Worm (Caenorhabditis elegans) whole organism, early embryonic: ENCODE measurements around the gene ZC21.10.

ENCODE experiments used
- B0310.2 ChIP-seq: sonication (generic microtip); optimal IDR thresholded peaks from 2 replicates; lab custom pipeline; 2016; ENCODE audit warnings: mild to moderate bottlenecking, missing genetic modification characterization, missing compliant biosample characterization
- F13C5.2 ChIP-seq: sonication (generic microtip); optimal IDR thresholded peaks from 2 replicates; lab custom pipeline; 2017; ENCODE audit warnings: mild to moderate bottlenecking, missing genetic modification characterization, inconsistent platforms, missing compliant biosample characterization
- aly-1 ChIP-seq: sonication (generic microtip); optimal IDR thresholded peaks from 2 replicates; lab custom pipeline; 2016; ENCODE audit warnings: missing genetic modification characterization, missing compliant biosample characterization
- ama-1 ChIP-seq: fragments of 150-350 bp; optimal IDR thresholded peaks from 2 replicates; lab custom pipeline; 2014
- ceh-13 ChIP-seq: fragments of 200-800 bp; sonication (Bioruptor generic); optimal IDR thresholded peaks from 2 replicates; lab custom pipeline; 2018; ENCODE audit warnings: mild to moderate bottlenecking, missing genetic modification characterization, missing compliant biosample characterization
- ceh-36 ChIP-seq: sonication (generic microtip); optimal IDR thresholded peaks from 2 replicates; lab custom pipeline; 2016; ENCODE audit warnings: missing genetic modification characterization, inconsistent platforms, missing compliant biosample characterization
- ets-7 ChIP-seq: sonication (generic microtip); optimal IDR thresholded peaks from 2 replicates; lab custom pipeline; 2016; ENCODE audit warnings: missing genotype, missing genetic modification characterization, missing compliant biosample characterization
- flt-1 ChIP-seq: fragments of 200-800 bp; sonication (Bioruptor generic); IDR thresholded peaks from 2 replicates; pipeline ENCODE4 v1.3.6; 2022; ENCODE audit warnings: missing genetic modification characterization, missing compliant biosample characterization
- hmbx-1 ChIP-seq: sonication (generic microtip); optimal IDR thresholded peaks from 2 replicates; lab custom pipeline; 2016; ENCODE audit warnings: mild to moderate bottlenecking, missing genetic modification characterization, missing compliant biosample characterization
- hmg-4 ChIP-seq: fragments of 200-800 bp; sonication (Bioruptor generic); optimal IDR thresholded peaks from 2 replicates; lab custom pipeline; 2018; ENCODE audit warnings: mild to moderate bottlenecking, missing genetic modification characterization, missing compliant biosample characterization
- hnd-1 ChIP-seq: sonication (generic microtip); optimal IDR thresholded peaks from 2 replicates; lab custom pipeline; 2016; ENCODE audit warnings: missing genetic modification characterization, missing compliant biosample characterization
- pes-1 ChIP-seq: fragments of 200-800 bp; sonication (Bioruptor generic); IDR thresholded peaks from 2 replicates; pipeline ENCODE4 v1.3.6; 2022; ENCODE audit warnings: missing genetic modification reagents, missing genetic modification characterization, missing compliant biosample characterization
- scrt-1 ChIP-seq: fragments of 200-800 bp; sonication (Bioruptor generic); IDR thresholded peaks from 2 replicates; pipeline ENCODE4 v1.3.6; 2022; ENCODE audit warnings: missing genetic modification characterization, missing compliant biosample characterization
- sea-1 ChIP-seq: fragments of 200-800 bp; sonication (Bioruptor generic); conservative IDR thresholded peaks from 2 replicates; pipeline ENCODE4 v1.3.6; 2022; ENCODE audit warnings: missing genetic modification characterization, missing compliant biosample characterization
- tbx-11 ChIP-seq: fragments of 200-800 bp; sonication (Bioruptor generic); IDR thresholded peaks from 2 replicates; pipeline ENCODE4 v1.3.6; 2022; ENCODE audit warnings: missing genetic modification characterization, missing compliant biosample characterization
- tbx-37 ChIP-seq: fragments of 200-800 bp; sonication (Bioruptor generic); conservative IDR thresholded peaks from 2 replicates; pipeline ENCODE4 v1.3.6; 2022; ENCODE audit warnings: missing genetic modification reagents, missing genetic modification characterization, missing compliant biosample characterization
- tra-4 ChIP-seq: sonication (generic microtip); optimal IDR thresholded peaks from 2 replicates; lab custom pipeline; 2017; ENCODE audit warnings: missing genetic modification characterization, missing compliant biosample characterization

The ZC21.10 gene

DNA sequence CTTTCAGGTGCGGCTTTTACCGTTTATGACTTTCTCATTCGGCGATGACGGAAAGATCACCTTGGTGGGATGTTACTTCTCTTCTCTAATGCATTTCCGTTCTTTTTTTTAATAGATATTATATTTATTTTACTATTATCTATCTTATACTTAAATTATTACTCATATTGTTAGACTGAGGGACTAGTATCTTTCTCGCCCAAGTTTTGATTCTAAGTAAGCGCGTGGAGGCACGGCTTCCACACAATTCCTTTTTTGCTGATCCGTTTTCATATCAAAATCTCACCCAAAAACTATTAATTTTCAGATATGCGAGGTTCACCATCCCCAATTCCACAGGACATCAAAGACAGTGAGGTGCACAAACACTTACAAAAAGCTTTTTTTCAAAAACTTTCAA lies at the start of gene ZC21.10:
TSS of gene ZC21.10 (plus strand) at position 301 of the 400 bp plus-strand sequence.
- no peak for TF ChIP-seq hnd-1
- no peak for TF ChIP-seq tbx-11 (GFP tag; lab: Robert Waterston, UW)
- TF ChIP-seq hmg-4 (GFP tag; lab: Kevin White, UChicago), result no peak
- TF ChIP-seq scrt-1 (GFP tag; lab: Robert Waterston, UW), result no peak
- no peak for TF ChIP-seq flt-1 (GFP tag; lab: Robert Waterston, UW)
- no peak for TF ChIP-seq ceh-36 (tag; lab: Kevin White, UChicago)
- no peak for TF ChIP-seq F13C5.2 (tag; lab: Kevin White, UChicago)
- TF ChIP-seq ceh-13 (GFP tag; lab: Kevin White, UChicago), result no peak
- no peak for TF ChIP-seq tbx-37 (GFP tag; lab: Robert Waterston, UW)
- TF ChIP-seq sea-1 (GFP tag; lab: Robert Waterston, UW), result no peak
- TF ChIP-seq B0310.2 (tag; lab: Kevin White, UChicago), result no peak
- no peak for TF ChIP-seq pes-1 (GFP tag; lab: Robert Waterston, UW)
- TF ChIP-seq tra-4 (tag; lab: Kevin White, UChicago), result no peak
- TF ChIP-seq aly-1 (tag; lab: Kevin White, UChicago), result no peak
- TF ChIP-seq ets-7 (tag; lab: Kevin White, UChicago), result no peak
- TF ChIP-seq hmbx-1 (tag; lab: Kevin White, UChicago), result no peak

DNA sequence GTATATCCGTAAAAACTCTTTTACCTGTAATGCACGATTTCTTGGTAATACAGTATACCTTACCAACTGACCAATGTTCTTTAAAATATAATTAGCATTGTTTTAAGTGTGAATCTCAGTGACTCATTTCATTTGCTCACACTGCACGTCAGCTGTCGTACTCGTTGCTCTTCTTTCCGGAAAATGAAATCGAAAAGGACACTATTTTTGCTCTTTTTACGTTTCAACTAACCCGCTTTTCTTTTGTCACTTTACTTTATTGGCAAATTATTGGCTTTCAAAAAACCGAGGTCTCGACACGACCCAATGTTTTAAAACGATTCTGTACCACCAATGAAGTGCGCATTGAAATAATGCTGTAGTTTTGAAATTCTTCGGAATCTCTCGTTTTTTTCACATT lies 49.5 kb upstream of the ZC21.10 start, which contains the start of gene F42H10.6:
TSS of gene F42H10.6 (minus strand) at position 101 of the 400 bp plus-strand sequence.
- TF ChIP-seq sea-1 (GFP tag; lab: Robert Waterston, UW) (no peak), hmg-4 (GFP tag; lab: Kevin White, UChicago) (no peak), ets-7 (tag; lab: Kevin White, UChicago) (no peak), tbx-11 (GFP tag; lab: Robert Waterston, UW) (no peak), hmbx-1 (tag; lab: Kevin White, UChicago) (no peak), tra-4 (tag; lab: Kevin White, UChicago) (no peak), tbx-37 (GFP tag; lab: Robert Waterston, UW) (no peak), aly-1 (tag; lab: Kevin White, UChicago) (no peak), flt-1 (GFP tag; lab: Robert Waterston, UW) (no peak), ceh-36 (tag; lab: Kevin White, UChicago) (no peak), B0310.2 (tag; lab: Kevin White, UChicago) (no peak)

DNA sequence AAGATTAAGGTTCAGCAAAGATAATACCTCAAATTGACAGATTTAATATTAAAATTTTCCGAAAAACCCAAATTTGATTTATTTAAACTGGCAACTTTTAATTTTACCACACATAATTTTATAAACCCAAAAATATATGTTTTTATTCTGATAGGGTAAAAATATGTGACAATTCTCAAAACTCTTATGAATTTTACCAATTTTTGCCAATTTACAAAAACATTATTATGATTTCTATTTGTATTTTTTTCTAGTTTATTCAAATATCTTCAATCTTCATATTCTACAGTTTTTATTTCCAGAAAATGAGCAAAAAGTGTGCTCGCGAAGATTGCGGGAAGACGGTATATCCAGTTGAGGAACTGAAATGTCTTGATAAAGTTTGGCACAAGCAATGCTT lies 46.0 kb upstream of the ZC21.10 start, which contains the start of gene F42H10.3:
TSS of gene F42H10.3 (plus strand) at position 301 of the 400 bp plus-strand sequence.
- TF ChIP-seq hnd-1, result no peak
- no peak for TF ChIP-seq hmbx-1 (tag; lab: Kevin White, UChicago)
- no peak for TF ChIP-seq tra-4 (tag; lab: Kevin White, UChicago)
- TF ChIP-seq flt-1 (GFP tag; lab: Robert Waterston, UW), result no peak
- no peak for TF ChIP-seq pes-1 (GFP tag; lab: Robert Waterston, UW)
- no peak for TF ChIP-seq F13C5.2 (tag; lab: Kevin White, UChicago)
- no peak for TF ChIP-seq B0310.2 (tag; lab: Kevin White, UChicago)
- TF ChIP-seq aly-1 (tag; lab: Kevin White, UChicago), result no peak
- TF ChIP-seq sea-1 (GFP tag; lab: Robert Waterston, UW), result no peak
- no peak for TF ChIP-seq hmg-4 (GFP tag; lab: Kevin White, UChicago)
- no peak for TF ChIP-seq tbx-11 (GFP tag; lab: Robert Waterston, UW)
- no peak for TF ChIP-seq scrt-1 (GFP tag; lab: Robert Waterston, UW)

DNA sequence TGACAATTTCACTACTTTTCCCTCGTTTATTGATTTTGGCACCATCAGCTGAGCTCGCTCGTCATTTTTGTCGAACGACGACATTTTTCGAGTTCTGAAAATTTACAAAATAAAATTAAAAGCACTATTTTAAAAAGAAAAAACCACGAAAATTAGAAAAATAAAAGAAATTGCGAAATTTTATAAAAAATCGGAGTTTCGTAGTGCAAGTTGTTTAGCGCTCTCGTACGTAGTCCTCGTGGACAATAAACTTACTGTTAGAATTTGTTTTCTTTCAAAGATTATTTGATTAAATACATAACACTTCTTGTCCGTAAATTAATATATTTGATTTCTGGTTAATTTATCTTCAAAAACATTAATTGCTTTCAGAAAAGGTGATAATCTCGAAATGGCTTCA lies 39.6 kb upstream of the ZC21.10 start, which contains the start of the genes ess-2 and F42H10.2:
TSS of gene ess-2 (minus strand) at position 99 of the 400 bp plus-strand sequence.
TSS of gene F42H10.2 (plus strand) at position 367 of the 400 bp plus-strand sequence.
- TF ChIP-seq tbx-11 (GFP tag; lab: Robert Waterston, UW), result no peak

DNA sequence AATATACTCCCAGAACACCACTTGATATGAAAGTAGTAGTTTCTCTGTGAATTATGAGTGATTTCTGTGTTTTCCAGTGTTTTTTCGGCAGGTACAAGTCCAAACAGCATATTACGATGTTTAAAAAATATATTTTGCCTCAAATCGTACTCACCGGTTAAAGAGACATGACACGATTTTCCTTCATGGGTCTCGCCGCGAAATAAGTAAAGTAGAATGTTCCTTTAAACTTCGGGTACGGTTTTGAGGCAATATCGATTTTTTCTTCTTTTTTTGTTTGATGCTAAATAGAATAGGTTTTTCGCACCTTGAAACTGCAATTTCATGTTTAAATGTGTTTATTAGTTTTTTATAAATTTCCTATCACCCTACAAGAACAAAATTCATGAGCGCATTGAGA lies 37.9 kb upstream of the ZC21.10 start:
- TF ChIP-seq sea-1 (GFP tag; lab: Robert Waterston, UW) (no peak), B0310.2 (tag; lab: Kevin White, UChicago) (no peak), tbx-37 (GFP tag; lab: Robert Waterston, UW) (no peak), hnd-1 (no peak), hmbx-1 (tag; lab: Kevin White, UChicago) (no peak), tbx-11 (GFP tag; lab: Robert Waterston, UW) (no peak), tra-4 (tag; lab: Kevin White, UChicago) (no peak), ama-1 (lab: Kevin White, UChicago) (no peak), F13C5.2 (tag; lab: Kevin White, UChicago) (no peak), aly-1 (tag; lab: Kevin White, UChicago) (no peak), ceh-36 (tag; lab: Kevin White, UChicago) (no peak), scrt-1 (GFP tag; lab: Robert Waterston, UW) (no peak), hmg-4 (GFP tag; lab: Kevin White, UChicago) (no peak), pes-1 (GFP tag; lab: Robert Waterston, UW) (no peak), flt-1 (GFP tag; lab: Robert Waterston, UW) (no peak), ceh-13 (GFP tag; lab: Kevin White, UChicago) (no peak), ets-7 (tag; lab: Kevin White, UChicago) (no peak)

DNA sequence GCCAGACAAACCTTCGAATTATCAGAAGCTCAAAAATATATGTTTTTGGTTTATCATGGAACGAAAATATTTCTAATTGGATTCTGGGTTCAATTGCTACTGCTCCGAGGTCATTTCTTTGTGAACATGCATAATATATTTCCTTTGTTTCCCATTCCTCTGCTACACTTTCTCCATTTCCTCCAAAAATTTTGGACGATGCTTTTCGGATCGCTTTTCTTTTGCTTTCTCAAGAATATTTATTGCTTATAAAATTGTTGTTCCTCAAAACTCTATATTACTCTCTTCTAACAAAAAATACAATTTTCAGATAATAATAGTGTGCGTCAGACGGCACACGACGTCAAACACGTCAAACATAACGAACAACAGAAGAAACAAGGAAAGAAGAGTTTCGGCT lies 35.2 kb upstream of the ZC21.10 start, which contains the start of gene pac-1:
TSS of gene pac-1 (plus strand) at position 301 of the 400 bp plus-strand sequence.
- TF ChIP-seq aly-1 (tag; lab: Kevin White, UChicago) (no peak), sea-1 (GFP tag; lab: Robert Waterston, UW) (no peak)

DNA sequence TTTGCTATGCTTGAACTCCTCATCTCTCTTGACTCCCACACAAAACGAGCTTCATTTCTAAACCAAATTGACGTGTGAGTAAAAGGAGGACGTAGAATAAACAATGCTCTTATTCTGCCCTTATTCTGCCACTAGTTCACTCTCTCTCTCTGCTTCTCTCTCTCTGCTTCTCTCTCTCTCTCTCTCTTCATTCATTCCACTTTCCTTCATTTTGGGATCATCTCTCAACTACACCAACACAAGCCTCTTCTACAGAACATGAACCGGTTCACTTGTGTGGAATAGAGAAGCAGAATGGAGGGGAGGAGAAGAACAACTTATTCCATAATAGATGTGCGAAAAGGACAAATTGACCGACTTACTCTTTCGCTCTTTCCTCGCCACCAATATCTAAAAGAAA lies 26.5 kb upstream of the ZC21.10 start:
- TF ChIP-seq ets-7 (tag; lab: Kevin White, UChicago), result no peak
- peak; percentile 7 for TF ChIP-seq hmg-4 (GFP tag; lab: Kevin White, UChicago)
